Worm (Caenorhabditis elegans) whole organism, L1 larva: ENCODE data around the gene tag-191.

Experiments
- C34B4.2 ChIP-seq: sonication (generic microtip); optimal IDR thresholded peaks from 2 replicates; lab custom pipeline; 2017; ENCODE audit warnings: mild to moderate bottlenecking, missing genetic modification characterization, missing compliant biosample characterization
- ets-5 ChIP-seq: fragments of 200-800 bp; sonication (Bioruptor generic); IDR thresholded peaks from 2 replicates; pipeline ENCODE4 v1.3.6; 2022; ENCODE audit warnings: missing genetic modification characterization, missing compliant biosample characterization
- irx-1 ChIP-seq: sonication (generic microtip); optimal IDR thresholded peaks from 2 replicates; lab custom pipeline; 2016; ENCODE audit warnings: missing genetic modification characterization, missing compliant biosample characterization
- lin-15B ChIP-seq: fragments of 150-350 bp; sonication (generic microtip); optimal IDR thresholded peaks from 3 replicates; lab custom pipeline; 2014; ENCODE audit warnings: missing biosample characterization, missing genetic modification characterization
- mdl-1 ChIP-seq, 2 experiments: fragments of 150-350 bp; optimal IDR thresholded peaks; 2 replicates each; lab custom pipeline; 2014 to 2017; ENCODE audit warnings: missing biosample characterization in 2 of 2, missing genetic modification characterization in 2 of 2, inconsistent platforms in 1 of 2
- pqm-1 ChIP-seq: sonication (generic microtip); optimal IDR thresholded peaks from 3 replicates; lab custom pipeline; 2017; ENCODE audit warnings: missing biosample characterization, missing genetic modification characterization
- rnt-1 ChIP-seq: sonication (generic microtip); optimal IDR thresholded peaks from 2 replicates; lab custom pipeline; 2016; ENCODE audit warnings: mild to moderate bottlenecking, missing genetic modification characterization, moderate library complexity, missing compliant biosample characterization
- ztf-11 ChIP-seq, 2 experiments: sonication (generic microtip); optimal IDR thresholded peaks; 2 replicates each; lab custom pipeline; 2016 to 2017; ENCODE audit warnings: missing genetic modification characterization in 2 of 2, missing biosample characterization in 1 of 2, missing compliant biosample characterization in 1 of 2
- ztf-4 ChIP-seq: fragments of 150-350 bp; optimal IDR thresholded peaks from 2 replicates; lab custom pipeline; 2014; ENCODE audit warnings: missing biosample characterization, missing genetic modification characterization

DNA sequence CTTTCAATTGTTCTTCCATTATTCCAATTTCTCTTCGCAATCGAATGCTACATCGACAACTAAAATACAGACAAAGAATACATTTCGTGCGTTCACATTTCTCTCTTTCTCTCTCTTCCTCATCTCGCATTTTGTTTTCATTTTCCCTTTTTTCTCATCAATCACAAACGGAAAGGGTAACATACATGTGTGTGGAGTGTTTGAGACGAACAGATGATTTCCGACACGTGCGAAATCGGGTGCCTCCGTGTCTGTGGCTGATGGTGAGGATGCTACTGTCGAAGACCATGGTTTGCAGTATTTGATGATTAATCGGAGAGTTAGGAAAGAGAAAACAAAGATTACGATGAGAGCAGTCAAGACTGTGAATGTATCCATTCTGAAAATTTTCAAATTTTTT lies 25.4 kb downstream of the tag-191 start, which contains the start of gene R02D5.9:
- no peak for TF ChIP-seq ets-5 (GFP tag; lab: Robert Waterston, UW)
- TF ChIP-seq rnt-1 (tag; lab: Kevin White, UChicago), result no peak
- TF ChIP-seq C34B4.2, result no peak
- peak in 1 of 2 experiments; percentile 94 for TF ChIP-seq mdl-1 (tag; optimal IDR thresholded peaks at IDR 0.05; lab: Kevin White, UChicago)
- no peak for TF ChIP-seq irx-1 (tag; lab: Kevin White, UChicago)
- no peak for TF ChIP-seq lin-15B
- no peak for TF ChIP-seq ztf-4 (tag; lab: Kevin White, UChicago)
- no peak for TF ChIP-seq ztf-11 (tag; optimal IDR thresholded peaks at IDR 0.05; lab: Kevin White, UChicago)
- TF ChIP-seq pqm-1 (tag; lab: Kevin White, UChicago), result no peak
